Worm (Caenorhabditis elegans) whole organism, early embryonic: ENCODE data around the gene K09D9.1.

ENCODE experiments used
- B0310.2 ChIP-seq: sonication (generic microtip); optimal IDR thresholded peaks from 2 replicates; lab custom pipeline; 2016; ENCODE audit warnings: mild to moderate bottlenecking, missing genetic modification characterization, missing compliant biosample characterization
- F13C5.2 ChIP-seq: sonication (generic microtip); optimal IDR thresholded peaks from 2 replicates; lab custom pipeline; 2017; ENCODE audit warnings: mild to moderate bottlenecking, missing genetic modification characterization, inconsistent platforms, missing compliant biosample characterization
- aly-1 ChIP-seq: sonication (generic microtip); optimal IDR thresholded peaks from 2 replicates; lab custom pipeline; 2016; ENCODE audit warnings: missing genetic modification characterization, missing compliant biosample characterization
- ama-1 ChIP-seq: fragments of 150-350 bp; optimal IDR thresholded peaks from 2 replicates; lab custom pipeline; 2014
- ceh-13 ChIP-seq: fragments of 200-800 bp; sonication (Bioruptor generic); optimal IDR thresholded peaks from 2 replicates; lab custom pipeline; 2018; ENCODE audit warnings: mild to moderate bottlenecking, missing genetic modification characterization, missing compliant biosample characterization
- ceh-36 ChIP-seq: sonication (generic microtip); optimal IDR thresholded peaks from 2 replicates; lab custom pipeline; 2016; ENCODE audit warnings: missing genetic modification characterization, inconsistent platforms, missing compliant biosample characterization
- ets-7 ChIP-seq: sonication (generic microtip); optimal IDR thresholded peaks from 2 replicates; lab custom pipeline; 2016; ENCODE audit warnings: missing genotype, missing genetic modification characterization, missing compliant biosample characterization
- flt-1 ChIP-seq: fragments of 200-800 bp; sonication (Bioruptor generic); IDR thresholded peaks from 2 replicates; pipeline ENCODE4 v1.3.6; 2022; ENCODE audit warnings: missing genetic modification characterization, missing compliant biosample characterization
- hmbx-1 ChIP-seq: sonication (generic microtip); optimal IDR thresholded peaks from 2 replicates; lab custom pipeline; 2016; ENCODE audit warnings: mild to moderate bottlenecking, missing genetic modification characterization, missing compliant biosample characterization
- hmg-4 ChIP-seq: fragments of 200-800 bp; sonication (Bioruptor generic); optimal IDR thresholded peaks from 2 replicates; lab custom pipeline; 2018; ENCODE audit warnings: mild to moderate bottlenecking, missing genetic modification characterization, missing compliant biosample characterization
- hnd-1 ChIP-seq: sonication (generic microtip); optimal IDR thresholded peaks from 2 replicates; lab custom pipeline; 2016; ENCODE audit warnings: missing genetic modification characterization, missing compliant biosample characterization
- pes-1 ChIP-seq: fragments of 200-800 bp; sonication (Bioruptor generic); IDR thresholded peaks from 2 replicates; pipeline ENCODE4 v1.3.6; 2022; ENCODE audit warnings: missing genetic modification reagents, missing genetic modification characterization, missing compliant biosample characterization
- scrt-1 ChIP-seq: fragments of 200-800 bp; sonication (Bioruptor generic); IDR thresholded peaks from 2 replicates; pipeline ENCODE4 v1.3.6; 2022; ENCODE audit warnings: missing genetic modification characterization, missing compliant biosample characterization
- sea-1 ChIP-seq: fragments of 200-800 bp; sonication (Bioruptor generic); conservative IDR thresholded peaks from 2 replicates; pipeline ENCODE4 v1.3.6; 2022; ENCODE audit warnings: missing genetic modification characterization, missing compliant biosample characterization
- tbx-11 ChIP-seq: fragments of 200-800 bp; sonication (Bioruptor generic); IDR thresholded peaks from 2 replicates; pipeline ENCODE4 v1.3.6; 2022; ENCODE audit warnings: missing genetic modification characterization, missing compliant biosample characterization
- tbx-37 ChIP-seq: fragments of 200-800 bp; sonication (Bioruptor generic); conservative IDR thresholded peaks from 2 replicates; pipeline ENCODE4 v1.3.6; 2022; ENCODE audit warnings: missing genetic modification reagents, missing genetic modification characterization, missing compliant biosample characterization
- tra-4 ChIP-seq: sonication (generic microtip); optimal IDR thresholded peaks from 2 replicates; lab custom pipeline; 2017; ENCODE audit warnings: missing genetic modification characterization, missing compliant biosample characterization

Gene K09D9.1

DNA sequence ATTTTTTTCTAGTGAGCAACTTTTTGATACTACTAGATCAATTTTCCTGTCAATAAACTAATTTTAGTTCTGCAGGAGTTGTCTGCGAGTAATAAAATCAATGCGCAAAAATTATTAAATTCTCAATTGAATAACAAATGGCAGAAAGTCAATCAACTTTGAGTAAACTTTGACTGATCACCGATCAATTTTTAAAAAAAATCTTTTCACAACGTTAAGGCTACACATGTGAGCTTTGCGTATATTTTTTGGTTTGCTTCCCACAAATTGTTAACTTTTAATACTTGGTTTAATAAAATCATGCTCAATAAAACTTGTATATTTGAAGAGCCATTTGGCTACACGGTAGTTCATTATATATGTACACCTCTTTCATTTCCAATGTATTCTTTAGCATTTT, 16.9 kb upstream of the K09D9.1 start, which contains the start of gene srh-7:
Gene srh-7, plus strand, starts transcription at position 301 of the 400 bp plus-strand sequence.
- TF ChIP-seq tra-4 (tag; lab: Kevin White, UChicago) = no peak
- TF ChIP-seq hmg-4 (GFP tag; lab: Kevin White, UChicago) = no peak
- TF ChIP-seq tbx-11 (GFP tag; lab: Robert Waterston, UW) = no peak

DNA sequence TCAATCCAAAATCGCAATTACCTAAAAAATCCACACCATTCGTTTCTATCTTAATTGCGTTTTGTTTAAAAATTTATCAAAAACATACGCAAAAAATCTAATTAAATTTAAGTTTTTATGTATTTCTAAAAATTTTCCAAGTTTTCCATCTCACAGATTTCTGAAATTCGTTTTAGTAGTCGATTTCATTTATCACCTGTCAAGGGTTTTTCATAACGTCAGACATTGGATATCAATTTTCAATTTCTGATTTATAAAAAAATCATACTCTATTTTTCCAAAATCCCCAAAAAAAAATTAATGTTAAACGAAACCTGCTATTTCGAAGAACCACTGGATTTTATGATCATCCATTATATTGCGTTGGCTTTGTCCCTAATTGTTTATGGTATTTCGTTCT, 14.7 kb upstream of the K09D9.1 start, which contains the start of gene srh-4:
Gene srh-4, plus strand, starts transcription at position 301 of the 400 bp plus-strand sequence.
- TF ChIP-seq ceh-36 (tag; lab: Kevin White, UChicago) (no peak), hmg-4 (GFP tag; lab: Kevin White, UChicago) (no peak), B0310.2 (tag; lab: Kevin White, UChicago) (no peak), scrt-1 (GFP tag; lab: Robert Waterston, UW) (no peak)

DNA sequence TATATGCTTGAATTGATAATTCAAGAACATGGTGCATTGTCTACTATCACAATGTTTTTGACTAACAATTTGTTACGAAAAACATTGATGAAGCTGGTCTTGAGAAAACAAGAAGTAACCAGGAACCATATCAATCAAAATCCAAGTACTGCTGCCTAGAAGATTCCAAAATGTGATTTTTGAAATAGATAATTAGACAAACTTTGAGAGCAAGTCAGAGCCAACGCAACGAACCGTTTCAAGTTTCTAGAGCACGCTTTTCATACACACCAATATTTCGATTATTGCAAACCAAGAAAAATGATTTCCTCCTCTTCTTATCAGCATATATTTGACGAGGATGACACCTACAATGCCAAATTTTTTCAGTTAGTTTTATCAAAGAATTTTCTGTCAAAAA, 8.1 kb upstream of the K09D9.1 start, which contains the start of gene srw-89:
Gene srw-89, plus strand, starts transcription at position 301 of the 400 bp plus-strand sequence.
- TF ChIP-seq scrt-1 (GFP tag; lab: Robert Waterston, UW) (no peak), ceh-36 (tag; lab: Kevin White, UChicago) (no peak), hnd-1 (tag; lab: Kevin White, UChicago) (no peak), F13C5.2 (no peak), pes-1 (GFP tag; lab: Robert Waterston, UW) (no peak), aly-1 (tag; lab: Kevin White, UChicago) (no peak), hmbx-1 (tag; lab: Kevin White, UChicago) (no peak), flt-1 (no peak), tbx-11 (GFP tag; lab: Robert Waterston, UW) (no peak), hmg-4 (GFP tag; lab: Kevin White, UChicago) (no peak), ama-1 (lab: Kevin White, UChicago) (no peak), B0310.2 (tag; lab: Kevin White, UChicago) (no peak), sea-1 (GFP tag; lab: Robert Waterston, UW) (no peak), ets-7 (tag; lab: Kevin White, UChicago) (no peak), tra-4 (tag; lab: Kevin White, UChicago) (no peak), ceh-13 (GFP tag; lab: Kevin White, UChicago) (no peak), tbx-37 (no peak)

DNA sequence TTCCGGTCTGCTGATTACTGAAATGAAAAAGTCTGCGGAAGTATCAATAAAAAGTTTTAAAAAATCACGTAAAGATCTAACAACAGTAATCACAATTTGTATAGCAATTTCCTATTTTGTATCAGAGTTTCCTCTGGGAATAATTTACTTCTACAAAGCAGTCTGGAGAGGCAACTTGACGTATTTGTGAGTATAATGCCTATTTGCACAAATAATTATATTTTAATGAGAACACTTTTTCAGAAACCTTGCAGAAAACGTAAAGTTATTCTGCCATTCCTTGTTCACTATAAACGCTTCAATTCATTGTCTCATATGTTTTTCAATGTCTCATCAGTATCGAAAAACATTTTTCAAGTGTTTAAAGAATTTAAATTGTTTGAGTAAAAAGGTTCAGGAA, 6.3 kb upstream of the K09D9.1 start:
- TF ChIP-seq hnd-1 (tag; lab: Kevin White, UChicago) (no peak), tbx-11 (GFP tag; lab: Robert Waterston, UW) (no peak), tbx-37 (no peak), ceh-13 (GFP tag; lab: Kevin White, UChicago) (no peak), sea-1 (GFP tag; lab: Robert Waterston, UW) (no peak), ceh-36 (tag; lab: Kevin White, UChicago) (no peak), tra-4 (tag; lab: Kevin White, UChicago) (no peak), B0310.2 (tag; lab: Kevin White, UChicago) (no peak), hmg-4 (GFP tag; lab: Kevin White, UChicago) (no peak), flt-1 (no peak), pes-1 (GFP tag; lab: Robert Waterston, UW) (no peak), hmbx-1 (tag; lab: Kevin White, UChicago) (no peak), scrt-1 (GFP tag; lab: Robert Waterston, UW) (no peak), ets-7 (tag; lab: Kevin White, UChicago) (no peak), ama-1 (lab: Kevin White, UChicago) (no peak), aly-1 (tag; lab: Kevin White, UChicago) (no peak), F13C5.2 (no peak)

DNA sequence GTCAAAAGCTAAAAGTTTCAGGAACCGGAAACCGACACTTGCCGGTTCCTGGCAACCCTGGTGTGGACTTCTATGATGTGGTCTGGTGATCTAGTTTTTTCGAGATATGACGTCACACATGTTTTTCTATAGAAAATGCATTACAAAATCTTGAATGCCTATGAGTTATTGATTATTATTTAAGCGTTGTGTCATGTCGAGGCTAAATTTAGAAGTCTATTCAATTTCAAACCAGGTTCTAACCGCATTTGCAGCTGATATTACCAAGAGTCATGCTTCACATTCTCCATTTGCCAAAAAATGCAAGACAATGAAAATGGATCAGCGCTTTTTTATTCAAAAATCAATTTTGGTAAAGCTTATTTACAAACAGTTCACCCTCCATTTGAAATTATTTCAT, 5.7 kb upstream of the K09D9.1 start, which contains the start of gene K09D9.3:
Gene K09D9.3, plus strand, starts transcription at position 301 of the 400 bp plus-strand sequence.
- TF ChIP-seq ceh-36 (tag; lab: Kevin White, UChicago) (no peak), F13C5.2 (no peak), aly-1 (tag; lab: Kevin White, UChicago) (no peak), tbx-37 (no peak), B0310.2 (tag; lab: Kevin White, UChicago) (no peak), ama-1 (lab: Kevin White, UChicago) (no peak), pes-1 (GFP tag; lab: Robert Waterston, UW) (no peak), flt-1 (no peak), hmbx-1 (tag; lab: Kevin White, UChicago) (no peak), tbx-11 (GFP tag; lab: Robert Waterston, UW) (no peak), tra-4 (tag; lab: Kevin White, UChicago) (no peak), hnd-1 (tag; lab: Kevin White, UChicago) (no peak), scrt-1 (GFP tag; lab: Robert Waterston, UW) (no peak), hmg-4 (GFP tag; lab: Kevin White, UChicago) (no peak), ets-7 (tag; lab: Kevin White, UChicago) (no peak)

DNA sequence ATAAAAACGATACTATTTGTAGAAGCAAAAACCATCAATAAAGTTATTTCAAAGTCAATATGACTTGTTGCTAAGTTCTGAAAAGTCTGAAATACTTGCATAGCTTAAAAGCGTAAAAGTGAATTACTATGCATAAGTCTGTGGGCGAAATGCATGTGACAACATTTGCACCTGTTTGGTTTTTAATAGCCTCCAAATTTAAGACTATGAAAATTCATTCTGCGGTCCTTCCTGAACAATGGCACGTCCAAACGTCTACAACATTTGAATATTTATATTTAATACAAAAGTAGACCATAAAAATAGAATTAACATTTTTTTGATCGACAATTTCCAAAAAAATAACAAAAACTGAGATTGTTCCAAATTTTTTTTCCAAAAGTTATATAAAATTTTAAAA, 3.1 kb upstream of the K09D9.1 start, which contains the start of gene K09D9.14:
Gene K09D9.14, minus strand, starts transcription at position 101 of the 400 bp plus-strand sequence.
- TF ChIP-seq scrt-1 (GFP tag; lab: Robert Waterston, UW) (no peak), ets-7 (tag; lab: Kevin White, UChicago) (no peak), ceh-13 (GFP tag; lab: Kevin White, UChicago) (no peak), flt-1 (no peak), tra-4 (tag; lab: Kevin White, UChicago) (no peak), ama-1 (lab: Kevin White, UChicago) (no peak), hmbx-1 (tag; lab: Kevin White, UChicago) (no peak), B0310.2 (tag; lab: Kevin White, UChicago) (no peak), aly-1 (tag; lab: Kevin White, UChicago) (no peak), pes-1 (GFP tag; lab: Robert Waterston, UW) (no peak), tbx-37 (no peak), hmg-4 (GFP tag; lab: Kevin White, UChicago) (no peak)

DNA sequence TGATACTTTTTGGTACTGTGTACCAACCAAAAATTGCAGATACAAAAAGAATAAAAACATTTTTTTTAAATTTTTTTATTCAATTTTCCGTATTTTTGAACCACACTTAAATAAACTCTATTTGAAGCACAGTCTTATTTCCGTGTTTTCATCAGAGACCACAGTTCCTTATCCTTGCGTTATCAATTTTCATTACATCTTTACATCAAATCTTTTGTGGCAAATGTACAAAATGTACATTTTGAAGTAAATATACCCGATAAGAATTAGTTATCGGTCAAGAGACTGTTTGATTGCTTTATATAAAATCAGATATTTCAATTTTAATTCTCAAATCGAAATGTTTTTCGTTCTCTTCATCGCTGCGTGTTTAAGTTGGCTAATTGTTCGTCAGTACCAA, 2.5 kb upstream of the K09D9.1 start, which contains the start of gene cyp-35A3:
Gene cyp-35A3, plus strand, starts transcription at position 301 of the 400 bp plus-strand sequence.
- TF ChIP-seq ceh-36 (tag; lab: Kevin White, UChicago) (no peak), hmbx-1 (tag; lab: Kevin White, UChicago) (no peak), scrt-1 (GFP tag; lab: Robert Waterston, UW) (no peak), ets-7 (tag; lab: Kevin White, UChicago) (no peak), B0310.2 (tag; lab: Kevin White, UChicago) (no peak), tbx-37 (no peak), sea-1 (GFP tag; lab: Robert Waterston, UW) (no peak), hmg-4 (GFP tag; lab: Kevin White, UChicago) (no peak)
